Worm (Caenorhabditis elegans): ENCODE data around the gene C03B1.5.

DNA sequence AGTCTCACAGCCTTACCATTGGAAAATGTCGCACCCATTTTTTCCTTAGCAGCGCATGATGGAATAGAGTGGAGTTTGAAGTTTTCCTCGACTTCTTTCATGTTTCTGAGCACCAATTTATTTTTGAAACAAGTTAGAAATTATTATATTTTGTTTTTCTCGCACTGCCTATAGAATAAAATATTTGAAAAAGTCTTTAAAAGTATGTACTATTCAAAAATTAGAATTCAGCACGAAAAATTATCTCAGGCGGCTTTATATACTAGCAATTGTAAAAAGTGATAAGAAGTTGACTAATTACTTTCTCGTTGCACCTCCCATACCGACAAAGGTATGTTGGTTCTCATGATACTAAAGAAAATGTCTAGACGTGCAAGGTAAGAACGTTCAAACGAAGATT, 8.4 kb upstream of the C03B1.5 start, which contains the start of gene C03B1.9:
- TF ChIP-seq unc-39 (tag; optimal IDR thresholded peaks at IDR 0.05) (no peak), daf-8 (GFP tag; IDR thresholded peaks at IDR 0.05) (no peak), lin-39 (tag; optimal IDR thresholded peaks at IDR 0.05) (no peak)
